Worm (Caenorhabditis elegans) whole organism, young adult: ENCODE results near the gene svh-2.

Experiments used
- B0336.3 ChIP-seq: fragments of 200-800 bp; sonication (Bioruptor generic); IDR thresholded peaks from 2 replicates; pipeline ENCODE4 v1.3.6; 2022; ENCODE audit warnings: missing genetic modification characterization, missing compliant biosample characterization
- F55B11.4 ChIP-seq: sonication (generic microtip); optimal IDR thresholded peaks from 2 replicates; lab custom pipeline; 2016; ENCODE audit warnings: missing compliant biosample characterization, missing genetic modification characterization, borderline replicate concordance; ENCODE audit not compliant: insufficient read depth
- attf-5 ChIP-seq: fragments of 200-800 bp; sonication (Bioruptor generic); optimal IDR thresholded peaks from 2 replicates; lab custom pipeline; 2018; ENCODE audit warnings: mild to moderate bottlenecking, missing genetic modification characterization, missing compliant biosample characterization
- ets-4 ChIP-seq: fragments of 200-800 bp; sonication (Bioruptor generic); optimal IDR thresholded peaks from 2 replicates; lab custom pipeline; 2018; ENCODE audit warnings: mild to moderate bottlenecking, missing genetic modification characterization, missing compliant biosample characterization
- hmg-20 ChIP-seq: fragments of 200-800 bp; sonication (Bioruptor generic); IDR thresholded peaks from 2 replicates; pipeline ENCODE4 v1.3.6; 2022; ENCODE audit warnings: missing genetic modification reagents, missing genetic modification characterization, missing compliant biosample characterization
- mxl-1 ChIP-seq: sonication (generic microtip); optimal IDR thresholded peaks from 2 replicates; lab custom pipeline; 2016; ENCODE audit warnings: missing genetic modification characterization, missing compliant biosample characterization
- snpc-4 ChIP-seq, 5 experiments: fragments of 150-350 bp in 1 of 5; sonication (generic microtip) in 4 of 5; optimal IDR thresholded peaks; 2 replicates each; lab custom pipeline; 2014 to 2018; ENCODE audit warnings: missing genetic modification characterization in 5 of 5, missing biosample characterization in 3 of 5, antibody characterized with exemption in 2 of 5, mild to moderate bottlenecking in 2 of 5, missing compliant biosample characterization in 2 of 5, missing genotype in 2 of 5, moderate library complexity in 2 of 5, missing genetic modification reagents in 1 of 5
- tbx-9 ChIP-seq: sonication (generic microtip); optimal IDR thresholded peaks from 2 replicates; lab custom pipeline; 2016; ENCODE audit warnings: borderline replicate concordance, missing genetic modification characterization, inconsistent platforms, missing compliant biosample characterization
- unc-62 ChIP-seq: fragments of 150-350 bp; optimal IDR thresholded peaks from 2 replicates; lab custom pipeline; 2014; ENCODE audit warnings: missing biosample characterization, missing genetic modification reagents, missing genetic modification characterization

DNA sequence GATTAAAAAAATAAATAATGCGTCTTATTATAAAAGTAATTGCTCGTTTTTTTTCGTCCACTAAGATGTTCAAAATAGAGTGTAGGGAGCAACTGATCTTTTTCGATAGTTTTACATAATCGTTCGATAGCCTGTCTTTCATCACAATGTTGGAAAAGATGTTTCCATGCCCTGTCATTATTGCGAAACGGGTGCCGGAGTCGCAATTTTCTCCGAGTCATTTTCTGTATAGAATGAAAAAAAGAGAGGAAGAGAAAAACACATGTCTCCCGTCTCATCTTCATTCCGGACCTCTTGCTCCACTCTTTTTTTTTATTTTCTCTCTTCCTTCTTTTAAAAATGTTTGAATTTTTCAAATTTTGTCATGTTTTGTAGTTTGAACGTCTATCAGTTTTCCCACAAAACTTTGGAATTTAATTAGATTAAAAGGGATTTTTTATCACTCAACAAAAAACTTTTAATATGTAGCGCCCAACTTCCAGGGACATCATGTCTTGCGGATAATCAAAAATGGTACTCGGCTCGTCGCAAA is at the start of gene svh-2:
- TF ChIP-seq snpc-4 (GFP tag; optimal IDR thresholded peaks at IDR 0.05; lab: Kevin White, UChicago) (no peak), snpc-4 (tag; optimal IDR thresholded peaks at IDR 0.05; lab: Kevin White, UChicago) (no peak), ets-4 (GFP tag; lab: Kevin White, UChicago) (no peak), unc-62 (GFP tag; lab: Kevin White, UChicago) (no peak), B0336.3 (no peak), attf-5 (GFP tag; lab: Kevin White, UChicago) (no peak), F55B11.4 (no peak), mxl-1 (tag; lab: Kevin White, UChicago) (no peak), hmg-20 (no peak), tbx-9 (tag; lab: Kevin White, UChicago) (no peak)
